Worm (Caenorhabditis elegans) whole organism, L4 larva: ENCODE results near the gene clc-17.

Experiments used
- D1046.2 ChIP-seq: fragments of 200-800 bp; sonication (Bioruptor generic); IDR thresholded peaks from 2 replicates; pipeline ENCODE4 v1.3.6; 2022; ENCODE audit warnings: missing genetic modification characterization, missing compliant biosample characterization
- F10B5.3 ChIP-seq: sonication (generic microtip); optimal IDR thresholded peaks from 2 replicates; lab custom pipeline; 2016; ENCODE audit warnings: mild to moderate bottlenecking, missing genetic modification characterization, missing compliant biosample characterization
- F44E2.7 ChIP-seq: fragments of 200-800 bp; sonication (Bioruptor generic); IDR thresholded peaks from 2 replicates; pipeline ENCODE4 v2.1.2; 2022; ENCODE audit warnings: missing genetic modification characterization, missing compliant biosample characterization
- F49E8.2 ChIP-seq: sonication (generic microtip); optimal IDR thresholded peaks from 2 replicates; lab custom pipeline; 2016; ENCODE audit warnings: missing compliant biosample characterization, mild to moderate bottlenecking, missing genetic modification characterization, borderline replicate concordance
- T26A8.4 ChIP-seq: fragments of 200-800 bp; sonication (Bioruptor generic); IDR thresholded peaks from 2 replicates; pipeline ENCODE4 v1.3.6; 2022; ENCODE audit warnings: missing genetic modification characterization, missing compliant biosample characterization
- ZK337.2 ChIP-seq: fragments of 200-800 bp; sonication (Bioruptor generic); IDR thresholded peaks from 2 replicates; pipeline ENCODE4 v1.3.6; 2022; ENCODE audit warnings: missing genetic modification reagents, missing genetic modification characterization, missing compliant biosample characterization
- ZK546.5 ChIP-seq, 2 experiments: sonication (generic microtip); optimal IDR thresholded peaks; 2 replicates each; lab custom pipeline; 2017; ENCODE audit warnings: missing biosample characterization in 2 of 2, missing genetic modification characterization in 2 of 2
- aha-1 ChIP-seq: fragments of 150-350 bp; peaks from one replicate; lab custom pipeline; 2014; ENCODE audit warnings: missing biosample characterization, missing genetic modification characterization
- ama-1 ChIP-seq: fragments of 150-350 bp; optimal IDR thresholded peaks from 2 replicates; lab custom pipeline; 2014; ENCODE audit warnings: inconsistent platforms, mixed read lengths
- ceh-20 ChIP-seq: fragments of 200-800 bp; sonication (Bioruptor generic); IDR thresholded peaks from 2 replicates; pipeline ENCODE4 v1.3.6; 2022; ENCODE audit warnings: missing genetic modification reagents, missing genetic modification characterization, missing compliant biosample characterization
- ceh-44 ChIP-seq: fragments of 200-800 bp; sonication (Bioruptor generic); IDR thresholded peaks from 2 replicates; pipeline ENCODE4 v1.3.6; 2022; ENCODE audit warnings: missing genetic modification reagents, missing genetic modification characterization, missing compliant biosample characterization
- ces-1 ChIP-seq: fragments of 150-350 bp; sonication (generic microtip); optimal IDR thresholded peaks from 4 replicates; lab custom pipeline; 2014; ENCODE audit warnings: missing biosample characterization, missing genetic modification reagents, missing genetic modification characterization
- daf-12 ChIP-seq: fragments of 150-350 bp; optimal IDR thresholded peaks from 2 replicates; lab custom pipeline; 2014; ENCODE audit warnings: missing biosample characterization, missing genetic modification reagents, missing genetic modification characterization
- daf-8 ChIP-seq: fragments of 200-800 bp; sonication (Bioruptor generic); IDR thresholded peaks from 2 replicates; pipeline ENCODE4 v1.3.6; 2022; ENCODE audit warnings: missing genetic modification characterization, missing compliant biosample characterization
- dmd-6 ChIP-seq: fragments of 200-800 bp; sonication (Bioruptor generic); IDR thresholded peaks from 2 replicates; pipeline ENCODE4 v1.3.6; 2022; ENCODE audit warnings: missing genetic modification reagents, missing genetic modification characterization, missing compliant biosample characterization
- dmd-9 ChIP-seq: fragments of 200-800 bp; sonication (Bioruptor generic); IDR thresholded peaks from 2 replicates; pipeline ENCODE4 v1.3.6; 2022; ENCODE audit warnings: missing genetic modification reagents, missing genetic modification characterization, missing compliant biosample characterization
- duxl-1 ChIP-seq: sonication (generic microtip); optimal IDR thresholded peaks from 2 replicates; lab custom pipeline; 2016; ENCODE audit warnings: mild to moderate bottlenecking, missing genetic modification characterization, moderate library complexity, missing compliant biosample characterization; ENCODE audit not compliant: poor library complexity
- hlh-30 ChIP-seq: sonication (generic microtip); optimal IDR thresholded peaks from 2 replicates; lab custom pipeline; 2017; ENCODE audit warnings: antibody characterized with exemption, mild to moderate bottlenecking, missing genetic modification characterization, missing compliant biosample characterization; ENCODE audit not compliant: insufficient read depth
- lin-15B ChIP-seq: fragments of 150-350 bp; sonication (generic microtip); optimal IDR thresholded peaks from 3 replicates; lab custom pipeline; 2014; ENCODE audit warnings: missing biosample characterization, missing genetic modification characterization
- lin-29 ChIP-seq: fragments of 200-800 bp; sonication (Bioruptor generic); IDR thresholded peaks from 2 replicates; pipeline ENCODE4 v1.3.6; 2022; ENCODE audit warnings: missing genetic modification reagents, missing genetic modification characterization, missing compliant biosample characterization
- lin-39 ChIP-seq: fragments of 150-350 bp; optimal IDR thresholded peaks from 2 replicates; lab custom pipeline; 2014; ENCODE audit warnings: missing biosample characterization, missing genetic modification reagents, missing genetic modification characterization
- lsy-2 ChIP-seq, 2 experiments: fragments of 150-350 bp in 1 of 2; sonication (generic microtip) in 1 of 2; optimal IDR thresholded peaks; 2 replicates each; lab custom pipeline; 2014 to 2017; ENCODE audit warnings: missing biosample characterization in 2 of 2, missing genetic modification characterization in 2 of 2
- madf-5 ChIP-seq, 2 experiments: fragments of 200-800 bp; sonication (Bioruptor generic); IDR thresholded peaks; 2 replicates each; pipeline ENCODE4 v1.3.6; 2022; ENCODE audit warnings: missing compliant biosample characterization in 2 of 2, missing genetic modification characterization in 2 of 2
- madf-9 ChIP-seq: fragments of 200-800 bp; sonication (Bioruptor generic); conservative IDR thresholded peaks from 2 replicates; pipeline ENCODE4 v1.3.6; 2022; ENCODE audit warnings: missing genetic modification reagents, missing genetic modification characterization, missing compliant biosample characterization
- mxl-2 ChIP-seq: fragments of 200-800 bp; sonication (Bioruptor generic); conservative IDR thresholded peaks from 2 replicates; pipeline ENCODE4 v1.3.6; 2022; ENCODE audit warnings: missing genetic modification reagents, missing genetic modification characterization, missing compliant biosample characterization
- nhr-10 ChIP-seq: fragments of 150-350 bp; optimal IDR thresholded peaks from 2 replicates; lab custom pipeline; 2014; ENCODE audit warnings: missing biosample characterization, missing genetic modification characterization
- nhr-11 ChIP-seq: fragments of 150-350 bp; optimal IDR thresholded peaks from 2 replicates; lab custom pipeline; 2014; ENCODE audit warnings: missing biosample characterization, missing genetic modification characterization
- nhr-28 ChIP-seq: fragments of 150-350 bp; optimal IDR thresholded peaks from 2 replicates; lab custom pipeline; 2014; ENCODE audit warnings: missing biosample characterization, missing genetic modification characterization
- nhr-76 ChIP-seq: fragments of 150-350 bp; optimal IDR thresholded peaks from 2 replicates; lab custom pipeline; 2014; ENCODE audit warnings: missing biosample characterization, missing genetic modification characterization
- php-3 ChIP-seq: fragments of 200-800 bp; sonication (Bioruptor generic); IDR thresholded peaks from 2 replicates; pipeline ENCODE4 v1.3.6; 2022; ENCODE audit warnings: missing genetic modification reagents, missing genetic modification characterization, missing compliant biosample characterization
- pqm-1 ChIP-seq: sonication (generic microtip); optimal IDR thresholded peaks from 2 replicates; lab custom pipeline; 2017; ENCODE audit warnings: missing biosample characterization, missing genetic modification characterization
- rbr-2 ChIP-seq: sonication (generic microtip); optimal IDR thresholded peaks from 2 replicates; lab custom pipeline; 2016; ENCODE audit warnings: missing genotype, missing genetic modification characterization, missing compliant biosample characterization
- set-16 ChIP-seq: fragments of 200-800 bp; sonication (Bioruptor generic); IDR thresholded peaks from 2 replicates; pipeline ENCODE4 v1.3.6; 2022; ENCODE audit warnings: missing genetic modification reagents, missing genetic modification characterization, missing compliant biosample characterization
- spr-3 ChIP-seq: fragments of 200-800 bp; sonication (Bioruptor generic); optimal IDR thresholded peaks from 2 replicates; lab custom pipeline; 2018; ENCODE audit warnings: mild to moderate bottlenecking, missing genetic modification characterization, missing compliant biosample characterization
- tag-97 ChIP-seq: fragments of 200-800 bp; sonication (Bioruptor generic); IDR thresholded peaks from 2 replicates; pipeline ENCODE4 v1.3.6; 2022; ENCODE audit warnings: missing genetic modification characterization, missing compliant biosample characterization
- tra-1 ChIP-seq: fragments of 200-800 bp; sonication (Bioruptor generic); IDR thresholded peaks from 2 replicates; pipeline ENCODE4 v1.3.6; 2022; ENCODE audit warnings: missing genetic modification reagents, missing genetic modification characterization, missing compliant biosample characterization
- unc-130 ChIP-seq: sonication (generic microtip); optimal IDR thresholded peaks from 2 replicates; lab custom pipeline; 2016; ENCODE audit warnings: missing genetic modification reagents, missing genetic modification characterization, missing compliant biosample characterization
- zfp-2 ChIP-seq: sonication (generic microtip); optimal IDR thresholded peaks from 2 replicates; lab custom pipeline; 2016; ENCODE audit warnings: mild to moderate bottlenecking, missing genetic modification characterization, missing compliant biosample characterization
- zip-11 ChIP-seq: fragments of 200-800 bp; sonication (Bioruptor generic); IDR thresholded peaks from 2 replicates; pipeline ENCODE4 v1.3.6; 2022; ENCODE audit warnings: missing genetic modification characterization, missing compliant biosample characterization

Gene clc-17

ce11 chrX:11103173-11103572, 4.0 kb upstream of the clc-17 start:
- TF ChIP-seq pqm-1 (tag; lab: Kevin White, UChicago): peak; percentile 4
- TF ChIP-seq ZK337.2 (GFP tag; lab: Robert Waterston, UW): no peak
- no peak for TF ChIP-seq rbr-2 (tag; lab: Kevin White, UChicago)
- no peak for TF ChIP-seq mxl-2
- no peak for TF ChIP-seq nhr-76
- TF ChIP-seq dmd-6: peak; percentile 24; the same call in 1 of the 2 replicates
- peak; percentile 70; the same call in 1 of the 2 replicates for TF ChIP-seq tag-97 (GFP tag; lab: Robert Waterston, UW)
- TF ChIP-seq D1046.2 (GFP tag; lab: Robert Waterston, UW): no peak
- TF ChIP-seq ama-1: no peak

ce11 chrX:11104883-11105629, 2.1 kb upstream of the clc-17 start, which contains the start of gene W02H3.1:
Gene W02H3.1 (minus strand): TSS chrX:11105460.
- TF ChIP-seq nhr-28 (tag; lab: Kevin White, UChicago) (peak; percentile 41), zip-11 (GFP tag; lab: Robert Waterston, UW) (no peak), dmd-6 (peak; percentile 71; the same call in 1 of the 2 replicates), daf-12 (tag; lab: Kevin White, UChicago) (no peak), set-16 (no peak), daf-8 (GFP tag; lab: Robert Waterston, UW) (no peak), lin-39 (tag; lab: Kevin White, UChicago) (no peak), mxl-2 (no peak), ces-1 (no peak), dmd-9 (no peak), lin-29 (GFP tag; lab: Robert Waterston, UW) (no peak), T26A8.4 (GFP tag; lab: Robert Waterston, UW) (no peak), lsy-2 (tag; optimal IDR thresholded peaks at IDR 0.05; lab: Kevin White, UChicago) (no peak), madf-5 (GFP tag; IDR thresholded peaks at IDR 0.05; lab: Robert Waterston, UW) (no peak), ceh-20 (GFP tag; lab: Robert Waterston, UW) (0 out of 2 replicates have a peak, but pooled peaks have one; percentile 47), zfp-2 (no peak), nhr-10 (tag; lab: Kevin White, UChicago) (no peak), unc-130 (no peak), F49E8.2 (tag; lab: Kevin White, UChicago) (no peak), lin-15B (tag; lab: Kevin White, UChicago) (no peak), madf-9 (no peak), ama-1 (no peak), F44E2.7 (GFP tag; lab: Robert Waterston, UW) (no peak), duxl-1 (tag; lab: Kevin White, UChicago) (no peak), nhr-76 (no peak), ceh-44 (GFP tag; lab: Robert Waterston, UW) (no peak), ZK546.5 (tag; optimal IDR thresholded peaks at IDR 0.05; lab: Kevin White, UChicago) (no peak), tra-1 (peak; percentile 60; the same call in 1 of the 2 replicates), pqm-1 (tag; lab: Kevin White, UChicago) (peak; percentile 65), php-3 (GFP tag; lab: Robert Waterston, UW) (peak; percentile 89), hlh-30 (tag; lab: Kevin White, UChicago) (peak; percentile 33), aha-1 (tag; lab: Kevin White, UChicago) (peak; percentile 75), D1046.2 (GFP tag; lab: Robert Waterston, UW) (no peak), spr-3 (GFP tag; lab: Kevin White, UChicago) (no peak), nhr-11 (no peak), F10B5.3 (tag; lab: Kevin White, UChicago) (no peak)
